Worm (Caenorhabditis elegans) whole organism, L4 larva: ENCODE measurements around the gene dsh-2.
A peak's percentile ranks its signal among the peaks of the same experiment; 100 is the strongest.

Experiments
- D1046.2 ChIP-seq: fragments of 200-800 bp; sonication (Bioruptor generic); IDR thresholded peaks from 2 replicates; pipeline ENCODE4 v1.3.6; 2022; ENCODE audit warnings: missing genetic modification characterization, missing compliant biosample characterization
- F44E2.7 ChIP-seq: fragments of 200-800 bp; sonication (Bioruptor generic); IDR thresholded peaks from 2 replicates; pipeline ENCODE4 v2.1.2; 2022; ENCODE audit warnings: missing genetic modification characterization, missing compliant biosample characterization
- Y5F2A.4 ChIP-seq: fragments of 200-800 bp; sonication (Bioruptor generic); optimal IDR thresholded peaks from 2 replicates; lab custom pipeline; 2018; ENCODE audit warnings: mild to moderate bottlenecking, missing genetic modification characterization, missing compliant biosample characterization
- Y75B8A.6 ChIP-seq: fragments of 200-800 bp; sonication (Bioruptor generic); IDR thresholded peaks from 2 replicates; pipeline ENCODE4 v1.3.6; 2022; ENCODE audit warnings: missing genetic modification reagents, missing genetic modification characterization, missing compliant biosample characterization
- aha-1 ChIP-seq: fragments of 150-350 bp; peaks from one replicate; lab custom pipeline; 2014; ENCODE audit warnings: missing biosample characterization, missing genetic modification characterization
- aly-2 ChIP-seq: sonication (generic microtip); optimal IDR thresholded peaks from 2 replicates; lab custom pipeline; 2018; ENCODE audit warnings: missing biosample characterization, missing genetic modification characterization
- ama-1 ChIP-seq: fragments of 150-350 bp; optimal IDR thresholded peaks from 2 replicates; lab custom pipeline; 2014; ENCODE audit warnings: inconsistent platforms, mixed read lengths
- ceh-28 ChIP-seq: fragments of 150-350 bp; optimal IDR thresholded peaks from 2 replicates; lab custom pipeline; 2014; ENCODE audit warnings: missing biosample characterization, missing genetic modification reagents, missing genetic modification characterization
- ces-1 ChIP-seq: fragments of 150-350 bp; sonication (generic microtip); optimal IDR thresholded peaks from 4 replicates; lab custom pipeline; 2014; ENCODE audit warnings: missing biosample characterization, missing genetic modification reagents, missing genetic modification characterization
- ctbp-1 ChIP-seq: fragments of 200-800 bp; sonication (Bioruptor generic); IDR thresholded peaks from 2 replicates; pipeline ENCODE4 v1.3.6; 2022; ENCODE audit warnings: missing genetic modification reagents, missing genetic modification characterization, missing compliant biosample characterization
- daf-12 ChIP-seq: fragments of 150-350 bp; optimal IDR thresholded peaks from 2 replicates; lab custom pipeline; 2014; ENCODE audit warnings: missing biosample characterization, missing genetic modification reagents, missing genetic modification characterization
- daf-8 ChIP-seq: fragments of 200-800 bp; sonication (Bioruptor generic); IDR thresholded peaks from 2 replicates; pipeline ENCODE4 v1.3.6; 2022; ENCODE audit warnings: missing genetic modification characterization, missing compliant biosample characterization
- dmd-6 ChIP-seq: fragments of 200-800 bp; sonication (Bioruptor generic); IDR thresholded peaks from 2 replicates; pipeline ENCODE4 v1.3.6; 2022; ENCODE audit warnings: missing genetic modification reagents, missing genetic modification characterization, missing compliant biosample characterization
- dve-1 ChIP-seq: sonication (generic microtip); optimal IDR thresholded peaks from 2 replicates; lab custom pipeline; 2017; ENCODE audit warnings: antibody characterized with exemption, mild to moderate bottlenecking, missing genetic modification characterization, missing compliant biosample characterization; ENCODE audit not compliant: insufficient read depth
- fkh-10 ChIP-seq: fragments of 150-350 bp; optimal IDR thresholded peaks from 2 replicates; lab custom pipeline; 2014; ENCODE audit warnings: missing biosample characterization, missing genetic modification reagents, missing genetic modification characterization
- hlh-11 ChIP-seq: fragments of 200-800 bp; sonication (Bioruptor generic); optimal IDR thresholded peaks from 2 replicates; lab custom pipeline; 2018; ENCODE audit warnings: mild to moderate bottlenecking, missing genetic modification characterization, missing compliant biosample characterization
- hlh-30 ChIP-seq: sonication (generic microtip); optimal IDR thresholded peaks from 2 replicates; lab custom pipeline; 2017; ENCODE audit warnings: antibody characterized with exemption, mild to moderate bottlenecking, missing genetic modification characterization, missing compliant biosample characterization; ENCODE audit not compliant: insufficient read depth
- hmg-1.1 ChIP-seq: fragments of 200-800 bp; sonication (Bioruptor generic); IDR thresholded peaks from 2 replicates; pipeline ENCODE4 v1.3.6; 2022; ENCODE audit warnings: missing genetic modification reagents, missing genetic modification characterization, missing compliant biosample characterization
- lim-7 ChIP-seq: fragments of 200-800 bp; sonication (Bioruptor generic); IDR thresholded peaks from 2 replicates; pipeline ENCODE4 v1.3.6; 2022; ENCODE audit warnings: missing genetic modification characterization, missing compliant biosample characterization
- lin-13 ChIP-seq: fragments of 150-350 bp; optimal IDR thresholded peaks from 2 replicates; lab custom pipeline; 2014; ENCODE audit warnings: missing biosample characterization, missing genetic modification reagents, missing genetic modification characterization
- lir-3 ChIP-seq: sonication (generic microtip); optimal IDR thresholded peaks from 2 replicates; lab custom pipeline; 2016; ENCODE audit warnings: mild to moderate bottlenecking, missing genetic modification characterization, missing compliant biosample characterization
- lsy-2 ChIP-seq, 2 experiments: fragments of 150-350 bp in 1 of 2; sonication (generic microtip) in 1 of 2; optimal IDR thresholded peaks; 2 replicates each; lab custom pipeline; 2014 to 2017; ENCODE audit warnings: missing biosample characterization in 2 of 2, missing genetic modification characterization in 2 of 2
- mdl-1 ChIP-seq, 2 experiments: fragments of 150-350 bp in 1 of 2; sonication (generic microtip) in 1 of 2; optimal IDR thresholded peaks; 2 replicates each; lab custom pipeline; 2014 to 2017; ENCODE audit warnings: missing biosample characterization in 2 of 2, missing genetic modification characterization in 2 of 2
- mes-2 ChIP-seq: sonication (generic microtip); optimal IDR thresholded peaks from 2 replicates; lab custom pipeline; 2016; ENCODE audit warnings: missing genotype, mild to moderate bottlenecking, missing genetic modification characterization, missing compliant biosample characterization; ENCODE audit not compliant: poor library complexity, severe bottlenecking
- mxl-3 ChIP-seq: fragments of 200-800 bp; sonication (Bioruptor generic); optimal IDR thresholded peaks from 2 replicates; lab custom pipeline; 2018; ENCODE audit warnings: mild to moderate bottlenecking, missing genetic modification characterization, missing compliant biosample characterization
- nhr-25 ChIP-seq: sonication (generic microtip); optimal IDR thresholded peaks from 2 replicates; lab custom pipeline; 2017; ENCODE audit warnings: missing genetic modification characterization, mild to moderate bottlenecking, missing compliant biosample characterization, antibody characterized with exemption, moderate library complexity, borderline replicate concordance; ENCODE audit not compliant: insufficient read depth
- nhr-28 ChIP-seq: fragments of 150-350 bp; optimal IDR thresholded peaks from 2 replicates; lab custom pipeline; 2014; ENCODE audit warnings: missing biosample characterization, missing genetic modification characterization
- nhr-6 ChIP-seq: fragments of 150-350 bp; optimal IDR thresholded peaks from 2 replicates; lab custom pipeline; 2014; ENCODE audit warnings: missing biosample characterization, missing genetic modification characterization
- skn-1 ChIP-seq: fragments of 150-350 bp; optimal IDR thresholded peaks from 2 replicates; lab custom pipeline; 2014; ENCODE audit warnings: missing biosample characterization, missing genetic modification characterization
- spr-1 ChIP-seq: sonication (generic microtip); optimal IDR thresholded peaks from 2 replicates; lab custom pipeline; 2016; ENCODE audit warnings: mild to moderate bottlenecking, missing genetic modification characterization, missing compliant biosample characterization
- spr-3 ChIP-seq: fragments of 200-800 bp; sonication (Bioruptor generic); optimal IDR thresholded peaks from 2 replicates; lab custom pipeline; 2018; ENCODE audit warnings: mild to moderate bottlenecking, missing genetic modification characterization, missing compliant biosample characterization
- unc-62 ChIP-seq, 3 experiments: fragments of 150-350 bp in 1 of 3; sonication (generic microtip); optimal IDR thresholded peaks in 2 of 3; peaks in 1 of 3; 1 replicate in 1 of 3; 2 replicates in 2 of 3; lab custom pipeline; 2014 to 2017; ENCODE audit warnings: missing biosample characterization in 3 of 3, missing genetic modification characterization in 3 of 3, missing genetic modification reagents in 3 of 3, missing genotype in 1 of 3
- vab-7 ChIP-seq: fragments of 200-800 bp; sonication (Bioruptor generic); IDR thresholded peaks from 2 replicates; pipeline ENCODE4 v1.3.6; 2022; ENCODE audit warnings: missing genetic modification reagents, missing genetic modification characterization, missing compliant biosample characterization
- zip-11 ChIP-seq: fragments of 200-800 bp; sonication (Bioruptor generic); IDR thresholded peaks from 2 replicates; pipeline ENCODE4 v1.3.6; 2022; ENCODE audit warnings: missing genetic modification characterization, missing compliant biosample characterization
- zip-2 ChIP-seq: fragments of 150-350 bp; optimal IDR thresholded peaks from 2 replicates; lab custom pipeline; 2014; ENCODE audit warnings: missing biosample characterization, missing genetic modification characterization
- ztf-11 ChIP-seq: fragments of 150-350 bp; optimal IDR thresholded peaks from 2 replicates; lab custom pipeline; 2014; ENCODE audit warnings: missing biosample characterization, missing genetic modification characterization

dsh-2 gene

ce11 chrII:5048185-5048795 lies 32.7 kb downstream of the dsh-2 start (continued):
- TF ChIP-seq hmg-1.1 (GFP tag; lab: Robert Waterston, UW) (no peak), D1046.2 (GFP tag; lab: Robert Waterston, UW) (no peak)

- peak; percentile 33 for TF ChIP-seq nhr-25 (tag; lab: Kevin White, UChicago)
- peak; percentile 2 for TF ChIP-seq dve-1 (tag; lab: Kevin White, UChicago)
- TF ChIP-seq dmd-6 (GFP tag; lab: Robert Waterston, UW) = peak; percentile 14; the same call in 1 of the 2 replicates
- TF ChIP-seq lim-7 (GFP tag; lab: Robert Waterston, UW) = no peak
- no peak for TF ChIP-seq ceh-28
- peak; percentile 74 for TF ChIP-seq nhr-6 (tag; lab: Kevin White, UChicago)
- peak; percentile 90 for TF ChIP-seq mxl-3 (GFP tag; lab: Kevin White, UChicago)
- TF ChIP-seq nhr-28 (tag; lab: Kevin White, UChicago) = peak; percentile 54
- peak; percentile 34 to 63 for TF ChIP-seq mdl-1 (tag; optimal IDR thresholded peaks at IDR 0.05; lab: Kevin White, UChicago)
- TF ChIP-seq lsy-2 (tag; optimal IDR thresholded peaks at IDR 0.05; lab: Kevin White, UChicago) = peak in 1 of 2 experiments; percentile 40
- TF ChIP-seq mes-2 (tag; lab: Kevin White, UChicago) = peak; percentile 4
- peak; percentile 64 for TF ChIP-seq hlh-11 (tag; lab: Kevin White, UChicago)
- TF ChIP-seq aha-1 (tag; lab: Kevin White, UChicago) = peak; percentile 70
- TF ChIP-seq ctbp-1 (GFP tag; lab: Robert Waterston, UW) = no peak
- TF ChIP-seq hlh-30 (tag; lab: Kevin White, UChicago) = peak; percentile 65
These were observed 33.7 kb downstream of the dsh-2 start for ce11 chrII:5047279-5047678.

- TF ChIP-seq hlh-30 (tag; lab: Kevin White, UChicago) (peak; percentile 51), vab-7 (GFP tag; lab: Robert Waterston, UW) (no peak), daf-12 (tag; lab: Kevin White, UChicago) (no peak), lsy-2 (tag; optimal IDR thresholded peaks at IDR 0.05; lab: Kevin White, UChicago) (peak in 1 of 2 experiments; percentile 22), skn-1 (no peak), ces-1 (peak; percentile 57), lir-3 (tag; lab: Kevin White, UChicago) (no peak), fkh-10 (GFP tag; lab: Kevin White, UChicago) (peak; percentile 77), unc-62 (GFP tag; optimal IDR thresholded peaks at IDR 0.05 in 1 of 2; lab: Kevin White, UChicago) (peak in 1 of 2 experiments; percentile 81), unc-62 (tag; optimal IDR thresholded peaks at IDR 0.05; lab: Kevin White, UChicago) (no peak), Y5F2A.4 (GFP tag; lab: Kevin White, UChicago) (no peak), aha-1 (tag; lab: Kevin White, UChicago) (no peak), ztf-11 (tag; lab: Kevin White, UChicago) (no peak), mdl-1 (tag; optimal IDR thresholded peaks at IDR 0.05; lab: Kevin White, UChicago) (peak in 1 of 2 experiments; percentile 18), hmg-1.1 (GFP tag; lab: Robert Waterston, UW) (no peak)
- TF ChIP-seq, all 104 proteins: peak for 6
These were observed 34.5 kb downstream of the dsh-2 start for ce11 chrII:5046209-5047200.

- TF ChIP-seq zip-2 (no peak), ama-1 (no peak), lsy-2 (tag; optimal IDR thresholded peaks at IDR 0.05; lab: Kevin White, UChicago) (peak in 1 of 2 experiments; percentile 38), zip-11 (no peak), daf-8 (GFP tag; lab: Robert Waterston, UW) (no peak), unc-62 (GFP tag; optimal IDR thresholded peaks at IDR 0.05 in 1 of 2; lab: Kevin White, UChicago) (peak in 1 of 2 experiments; percentile 85), unc-62 (tag; optimal IDR thresholded peaks at IDR 0.05; lab: Kevin White, UChicago) (no peak), lin-13 (GFP tag; lab: Kevin White, UChicago) (no peak), hlh-11 (tag; lab: Kevin White, UChicago) (no peak), aly-2 (tag; lab: Kevin White, UChicago) (no peak), spr-1 (tag; lab: Kevin White, UChicago) (no peak), F44E2.7 (GFP tag; lab: Robert Waterston, UW) (no peak), fkh-10 (GFP tag; lab: Kevin White, UChicago) (peak; percentile 9), spr-3 (no peak), Y75B8A.6 (GFP tag; lab: Robert Waterston, UW) (no peak), hlh-30 (tag; lab: Kevin White, UChicago) (no peak)
These were observed 38.5 kb downstream of the dsh-2 start for ce11 chrII:5042381-5042930.
